Worm (Caenorhabditis elegans): ENCODE data around the gene dpy-26.

- TF ChIP-seq drap-1 (GFP tag; optimal IDR thresholded peaks at IDR 0.05) (no peak), unc-120 (tag; optimal IDR thresholded peaks at IDR 0.05; ENCODE audit: poor library complexity, severe bottlenecking) (no peak), unc-62 (GFP tag; optimal IDR thresholded peaks at IDR 0.05) (no peak), lin-13 (tag; optimal IDR thresholded peaks at IDR 0.05) (no peak), ceh-83 (GFP tag; optimal IDR thresholded peaks at IDR 0.05) (no peak)
Observed at ce11 chrIV:12468359-12468758, 17.2 kb upstream of the dpy-26 start, which contains the start of gene igdb-2.
